Worm (Caenorhabditis elegans): ENCODE measurements around the gene F56H9.9.

The F56H9.9 gene

DNA sequence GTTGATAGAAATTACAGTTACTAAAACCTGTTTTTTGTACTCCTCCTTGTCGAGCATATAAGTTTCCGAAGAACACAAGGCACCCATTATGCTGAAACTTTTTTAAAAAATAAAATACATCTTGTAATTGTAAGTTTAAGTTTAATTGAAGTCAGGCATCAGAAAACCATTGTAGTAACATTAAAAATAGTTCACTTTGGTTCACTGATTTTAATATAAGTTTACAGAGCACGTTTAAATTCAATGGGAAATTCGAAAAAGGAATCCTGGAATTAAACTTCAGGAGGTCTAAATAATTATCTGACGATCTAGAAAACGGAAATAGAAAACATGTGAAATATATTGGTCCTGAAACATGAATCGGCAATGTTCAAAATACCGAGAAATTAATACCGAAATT, 16.1 kb upstream of the F56H9.9 start, which contains the start of gene gpa-8:
Gene gpa-8 (minus strand): TSS at position 101 of the 400 bp plus-strand sequence.
- TF ChIP-seq nhr-23 (tag; optimal IDR thresholded peaks at IDR 0.05), result no peak
- no peak for TF ChIP-seq nhr-237 (tag; optimal IDR thresholded peaks at IDR 0.05)
- TF ChIP-seq jun-1 (tag; optimal IDR thresholded peaks at IDR 0.05), result no peak
- TF ChIP-seq snpc-4 (tag; optimal IDR thresholded peaks at IDR 0.05), result no peak
- no peak for TF ChIP-seq elt-2 (tag; optimal IDR thresholded peaks at IDR 0.05)

DNA sequence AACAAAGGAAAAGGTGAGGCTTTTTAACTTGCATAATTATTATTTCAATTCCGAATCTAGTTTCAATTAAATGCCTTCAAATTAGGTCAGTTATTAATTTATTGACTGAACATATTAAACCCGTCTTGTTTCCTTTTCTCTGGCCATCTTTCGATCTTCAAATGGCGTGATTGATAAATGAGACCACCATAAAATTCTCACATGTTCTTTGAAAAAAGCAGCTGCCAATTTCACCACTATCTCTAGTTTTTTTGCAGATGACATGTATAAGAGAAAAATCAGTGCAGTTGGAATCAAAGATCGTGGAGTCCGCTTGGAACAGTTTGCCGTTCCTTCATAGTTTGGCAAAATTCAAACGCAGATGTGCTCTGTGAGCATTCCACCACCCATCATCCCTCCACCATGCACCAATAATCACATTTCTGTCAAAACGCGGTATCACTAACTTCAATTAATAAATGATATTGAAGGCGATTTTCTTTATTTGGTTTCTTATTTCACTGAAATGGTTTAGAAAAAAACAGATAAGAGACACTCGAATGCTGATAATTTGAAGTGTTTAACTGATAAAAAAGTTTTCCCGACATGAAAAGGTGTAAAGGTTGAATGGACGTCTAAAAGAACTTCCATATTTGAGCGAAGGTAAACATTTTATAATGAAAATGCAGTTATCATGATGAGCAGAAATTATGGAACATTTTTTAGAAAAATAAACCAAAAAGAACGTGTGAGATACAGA, 13.7 kb upstream of the F56H9.9 start:
- TF ChIP-seq elt-2 (tag; optimal IDR thresholded peaks at IDR 0.05) (peak; percentile 92), unc-39 (tag; optimal IDR thresholded peaks at IDR 0.05) (no peak), tbx-2 (tag; optimal IDR thresholded peaks at IDR 0.05) (no peak), nfya-1 (tag; optimal IDR thresholded peaks at IDR 0.05; ENCODE audit: insufficient read depth) (no peak), ZK546.5 (tag; optimal IDR thresholded peaks at IDR 0.05) (no peak), nhr-43 (tag; optimal IDR thresholded peaks at IDR 0.05; ENCODE audit: poor library complexity, severe bottlenecking) (peak; percentile 54), nhr-23 (tag; optimal IDR thresholded peaks at IDR 0.05) (peak; percentile 16), mml-1 (tag; optimal IDR thresholded peaks at IDR 0.05) (no peak), nhr-77 (tag; optimal IDR thresholded peaks at IDR 0.05) (no peak), egl-27 (tag; optimal IDR thresholded peaks at IDR 0.05) (no peak), ceh-9 (tag; optimal IDR thresholded peaks at IDR 0.05) (no peak), ceh-16 (tag; optimal IDR thresholded peaks at IDR 0.05) (no peak), nhr-11 (tag; optimal IDR thresholded peaks at IDR 0.05) (no peak), pqm-1 (tag; optimal IDR thresholded peaks at IDR 0.05) (peak; percentile 72), daf-12 (tag; optimal IDR thresholded peaks at IDR 0.05) (no peak), nhr-67 (tag; optimal IDR thresholded peaks at IDR 0.05) (no peak), pha-4 (tag; optimal IDR thresholded peaks at IDR 0.05) (peak; percentile 40)

DNA sequence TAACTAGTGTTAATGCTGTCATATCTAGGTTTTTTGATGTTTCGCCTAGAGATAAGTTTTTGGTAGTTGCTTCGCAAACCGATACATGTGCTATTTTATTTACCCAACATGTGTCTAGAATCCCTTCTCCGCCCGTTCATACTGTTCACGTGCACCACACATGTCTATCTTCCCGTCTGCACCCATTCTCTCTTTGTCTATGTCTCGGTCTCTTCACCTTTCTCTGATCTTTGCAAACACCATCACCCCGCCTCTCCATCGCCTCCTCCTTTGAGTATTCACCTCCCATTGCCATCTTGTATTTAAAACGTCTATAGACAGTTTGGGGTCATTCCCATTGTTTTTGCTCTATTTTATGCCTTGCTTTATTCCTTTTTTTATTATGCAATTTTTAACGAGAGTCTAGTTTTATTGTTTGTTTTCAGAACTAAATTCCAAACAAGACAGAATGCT, 13.0 kb upstream of the F56H9.9 start, which contains the start of gene F56H9.2:
Gene F56H9.2 (plus strand): TSS at position 426 of the 453 bp plus-strand sequence.
- TF ChIP-seq fkh-2 (tag; optimal IDR thresholded peaks at IDR 0.05), result no peak
- peak; percentile 90 for TF ChIP-seq pha-4 (tag; optimal IDR thresholded peaks at IDR 0.05)
- TF ChIP-seq pqm-1 (tag; optimal IDR thresholded peaks at IDR 0.05), result peak; percentile 71
- peak; percentile 93 for TF ChIP-seq nhr-25 (tag; optimal IDR thresholded peaks at IDR 0.05)
- peak; percentile 71 for TF ChIP-seq nhr-23 (tag; optimal IDR thresholded peaks at IDR 0.05)
- no peak for TF ChIP-seq nhr-12 (tag; optimal IDR thresholded peaks at IDR 0.05)
- TF ChIP-seq nhr-43 (tag; optimal IDR thresholded peaks at IDR 0.05; ENCODE audit: poor library complexity, severe bottlenecking), result peak; percentile 89
- no peak for TF ChIP-seq sea-2 (GFP tag; optimal IDR thresholded peaks at IDR 0.05)
- TF ChIP-seq hmg-11 (tag; optimal IDR thresholded peaks at IDR 0.05), result no peak
- TF ChIP-seq nhr-77 (tag; optimal IDR thresholded peaks at IDR 0.05), result no peak
- TF ChIP-seq snpc-4 (tag; optimal IDR thresholded peaks at IDR 0.05), result no peak
- TF ChIP-seq ceh-9 (tag; optimal IDR thresholded peaks at IDR 0.05), result no peak
- TF ChIP-seq tbx-2 (tag; optimal IDR thresholded peaks at IDR 0.05), result peak; percentile 11
- TF ChIP-seq ZK546.5 (tag; optimal IDR thresholded peaks at IDR 0.05), result no peak
- TF ChIP-seq nhr-67 (tag; optimal IDR thresholded peaks at IDR 0.05), result no peak
- TF ChIP-seq R02D3.7 (tag; optimal IDR thresholded peaks at IDR 0.05), result peak; percentile 27
- peak; percentile 85 for TF ChIP-seq elt-2 (tag; optimal IDR thresholded peaks at IDR 0.05)
- TF ChIP-seq jun-1 (tag; optimal IDR thresholded peaks at IDR 0.05), result peak; percentile 62
- TF ChIP-seq lin-15B (tag; optimal IDR thresholded peaks at IDR 0.05), result no peak
- TF ChIP-seq aly-2 (tag; optimal IDR thresholded peaks at IDR 0.05), result no peak
- no peak for TF ChIP-seq unc-62 (GFP tag; optimal IDR thresholded peaks at IDR 0.05)
- TF ChIP-seq lsy-12 (tag; optimal IDR thresholded peaks at IDR 0.05), result no peak
- no peak for TF ChIP-seq daf-12 (tag; optimal IDR thresholded peaks at IDR 0.05)
- TF ChIP-seq fos-1 (tag; optimal IDR thresholded peaks at IDR 0.05), result no peak
- peak; percentile 96 for TF ChIP-seq mml-1 (tag; optimal IDR thresholded peaks at IDR 0.05)
- peak; percentile 64 for TF ChIP-seq nfya-1 (tag; optimal IDR thresholded peaks at IDR 0.05; ENCODE audit: insufficient read depth)
- no peak for TF ChIP-seq nhr-76 (tag; optimal IDR thresholded peaks at IDR 0.05)
- peak; percentile 19 for TF ChIP-seq elt-1 (tag; optimal IDR thresholded peaks at IDR 0.05)
- TF ChIP-seq ceh-28 (tag; optimal IDR thresholded peaks at IDR 0.05), result peak; percentile 61
- no peak for TF ChIP-seq ceh-16 (tag; optimal IDR thresholded peaks at IDR 0.05)
- TF ChIP-seq ama-1 (optimal IDR thresholded peaks at IDR 0.05), result peak; percentile 8
- TF ChIP-seq mdl-1 (tag; optimal IDR thresholded peaks at IDR 0.05), result peak; percentile 72
- TF ChIP-seq egl-27 (tag; optimal IDR thresholded peaks at IDR 0.05), result peak; percentile 74
- TF ChIP-seq egl-5 (tag; optimal IDR thresholded peaks at IDR 0.05), result no peak

All from whole organism, L3 larva.